Fruit fly (Drosophila melanogaster): ENCODE data around the gene CG2991.
A peak's percentile ranks its signal among the peaks of the same experiment; 100 is the strongest.

The CG2991 gene

DNA sequence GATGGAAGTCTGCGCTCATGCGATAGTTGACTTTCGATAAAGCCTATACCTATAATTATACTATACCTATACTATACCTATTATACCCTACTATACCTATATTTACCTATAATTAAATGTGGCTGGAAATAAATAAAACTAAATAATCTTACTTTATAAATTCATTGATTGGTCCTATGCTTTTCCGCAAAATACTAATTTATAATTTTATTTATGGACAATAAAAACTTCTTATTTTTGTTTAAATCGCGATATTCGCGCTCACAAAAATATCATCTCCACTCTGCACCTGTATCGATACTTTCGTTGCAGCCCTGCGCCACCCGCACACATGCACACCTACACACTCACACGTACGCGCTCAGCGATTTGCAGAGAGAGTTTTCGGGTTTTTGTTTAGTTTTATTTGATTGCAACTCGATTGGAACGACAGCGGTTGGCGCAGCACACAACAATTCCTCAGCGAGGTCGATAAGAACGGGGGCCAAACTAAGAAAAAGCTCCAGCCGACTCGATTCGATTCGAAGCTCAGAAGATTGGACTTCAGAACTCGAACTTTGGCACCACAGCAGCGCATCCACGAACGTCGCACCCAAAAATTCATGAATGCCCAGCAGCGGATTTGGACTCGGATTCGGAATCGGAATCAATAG is 17.7 kb downstream of the CG2991 start, which contains the start of gene CG8814 (continued):
- TF ChIP-seq CG7745 (tag; optimal IDR thresholded peaks at IDR 0.05) (no peak), Asciz (GFP tag; optimal IDR thresholded peaks at IDR 0.05) (no peak), CG1792 (GFP tag; optimal IDR thresholded peaks at IDR 0.05) (no peak), CG18764 (GFP tag; optimal IDR thresholded peaks at IDR 0.05) (peak; percentile 45), Atf3 (GFP tag; optimal IDR thresholded peaks at IDR 0.05) (peak; percentile 8), CG11695 (GFP tag; IDR thresholded peaks at IDR 0.05) (no peak), dimm (GFP tag; IDR thresholded peaks at IDR 0.05) (no peak), hkb (optimal IDR thresholded peaks at IDR 0.05) (no peak), hkb (GFP tag; IDR thresholded peaks at IDR 0.05) (no peak), fd64A (GFP tag; optimal IDR thresholded peaks at IDR 0.05) (no peak), kay (GFP tag; optimal IDR thresholded peaks at IDR 0.05) (peak; percentile 53), mld (GFP tag; IDR thresholded peaks at IDR 0.05; ENCODE audit: partially characterized antibody) (peak; percentile 68; the same call in 2 of the 3 replicates), Camta (GFP tag; optimal IDR thresholded peaks at IDR 0.05) (peak; percentile 42), dm (GFP tag; optimal IDR thresholded peaks at IDR 0.05) (no peak), CG7556 (GFP tag; optimal IDR thresholded peaks at IDR 0.05) (peak; percentile 67), CG13287 (GFP tag; IDR thresholded peaks at IDR 0.05; ENCODE audit: partially characterized antibody) (peak; percentile 80), CG8089 (GFP tag; optimal IDR thresholded peaks at IDR 0.05) (no peak), CG4328 (GFP tag; optimal IDR thresholded peaks at IDR 0.05) (peak; percentile 53), CG10366 (GFP tag; IDR thresholded peaks at IDR 0.05) (peak; percentile 57), Kr (GFP tag; optimal IDR thresholded peaks at IDR 0.05) (no peak), tio (GFP tag; optimal IDR thresholded peaks at IDR 0.05) (peak; percentile 59), hbn (GFP tag; IDR thresholded peaks at IDR 0.05; ENCODE audit: partially characterized antibody) (peak; percentile 62), Sox102F (GFP tag; optimal IDR thresholded peaks at IDR 0.05) (peak; percentile 54), BtbVII (GFP tag; optimal IDR thresholded peaks at IDR 0.05) (no peak), Oli (tag; optimal IDR thresholded peaks at IDR 0.05) (peak; percentile 4), ATbp (GFP tag; optimal IDR thresholded peaks at IDR 0.05) (no peak), CG16813 (GFP tag; IDR thresholded peaks at IDR 0.05; ENCODE audit: partially characterized antibody) (peak; percentile 85), Hr78 (GFP tag; optimal IDR thresholded peaks at IDR 0.05) (peak in 1 of 2 experiments; percentile 88), Drgx (GFP tag; IDR thresholded peaks at IDR 0.05) (peak; percentile 53), NK7.1 (GFP tag; optimal IDR thresholded peaks at IDR 0.05) (no peak), CG7928 (GFP tag; optimal IDR thresholded peaks at IDR 0.05) (peak; percentile 90), CG30403 (GFP tag; optimal IDR thresholded peaks at IDR 0.05) (peak; percentile 86), GATAe (GFP tag; conservative IDR thresholded peaks at IDR 0.05) (no peak; the same call in 1 of the 2 replicates), CG17912 (GFP tag; optimal IDR thresholded peaks at IDR 0.05) (no peak), sim (GFP tag; IDR thresholded peaks at IDR 0.05) (no peak), tx (GFP tag; optimal IDR thresholded peaks at IDR 0.05) (no peak), lola (GFP tag; optimal IDR thresholded peaks at IDR 0.05) (peak in 1 of 3 experiments; percentile 74), ab (GFP tag; optimal IDR thresholded peaks at IDR 0.05) (no peak), Trl (optimal IDR thresholded peaks at IDR 0.05) (peak in 1 of 2 experiments; percentile 63), Trl (GFP tag; optimal IDR thresholded peaks at IDR 0.05) (peak; percentile 30), CG13624 (GFP tag; optimal IDR thresholded peaks at IDR 0.05) (no peak), Ptx1 (GFP tag; IDR thresholded peaks at IDR 0.05) (peak; percentile 79), Hmr (GFP tag; optimal IDR thresholded peaks at IDR 0.05) (peak; percentile 69), lbe (GFP tag; optimal IDR thresholded peaks at IDR 0.05) (no peak), Nf-YB (GFP tag; optimal IDR thresholded peaks at IDR 0.05) (peak; percentile 30), Atf6 (GFP tag; IDR thresholded peaks at IDR 0.05) (peak; percentile 56; the same call in 1 of the 2 replicates), Abd-B (GFP tag; optimal IDR thresholded peaks at IDR 0.05) (peak; percentile 66), phol (tag; optimal IDR thresholded peaks at IDR 0.05) (peak; percentile 88), CG12299 (tag; optimal IDR thresholded peaks at IDR 0.05) (no peak), CG5245 (GFP tag; optimal IDR thresholded peaks at IDR 0.05) (peak; percentile 18)

All from whole organism, embryonic.